Worm (Caenorhabditis elegans) whole organism, L3 larva: Measurements from ENCODE around the gene Y7A5A.2.

Source experiments
- R02D3.7 ChIP-seq: fragments of 150-350 bp; optimal IDR thresholded peaks from 2 replicates; lab custom pipeline; 2014; ENCODE audit warnings: missing biosample characterization, missing genetic modification characterization
- ZK546.5 ChIP-seq: sonication (generic microtip); optimal IDR thresholded peaks from 2 replicates; lab custom pipeline; 2017; ENCODE audit warnings: missing biosample characterization, missing genetic modification characterization
- aly-2 ChIP-seq: fragments of 150-350 bp; optimal IDR thresholded peaks from 2 replicates; lab custom pipeline; 2014; ENCODE audit warnings: missing biosample characterization, missing genetic modification characterization
- ama-1 ChIP-seq: fragments of 150-350 bp; optimal IDR thresholded peaks from 2 replicates; lab custom pipeline; 2018
- ceh-16 ChIP-seq: sonication (generic microtip); optimal IDR thresholded peaks from 2 replicates; lab custom pipeline; 2017; ENCODE audit warnings: missing biosample characterization, missing genetic modification characterization
- ceh-82 ChIP-seq: fragments of 150-350 bp; optimal IDR thresholded peaks from 2 replicates; lab custom pipeline; 2014; ENCODE audit warnings: missing biosample characterization, missing genetic modification characterization
- daf-12 ChIP-seq: fragments of 150-350 bp; optimal IDR thresholded peaks from 2 replicates; lab custom pipeline; 2014; ENCODE audit warnings: missing biosample characterization, missing genetic modification reagents, missing genetic modification characterization
- egl-27 ChIP-seq: sonication (generic microtip); optimal IDR thresholded peaks from 4 replicates; lab custom pipeline; 2017; ENCODE audit warnings: missing biosample characterization, missing genetic modification reagents, missing genetic modification characterization
- egl-5 ChIP-seq: fragments of 150-350 bp; optimal IDR thresholded peaks from 2 replicates; lab custom pipeline; 2017; ENCODE audit warnings: missing biosample characterization, missing genetic modification reagents, missing genetic modification characterization, inconsistent platforms
- elt-1 ChIP-seq: fragments of 150-350 bp; optimal IDR thresholded peaks from 2 replicates; lab custom pipeline; 2014; ENCODE audit warnings: missing biosample characterization, missing genetic modification characterization
- elt-2 ChIP-seq: sonication (generic microtip); optimal IDR thresholded peaks from 2 replicates; lab custom pipeline; 2016; ENCODE audit warnings: missing genetic modification reagents, mild to moderate bottlenecking, missing genetic modification characterization, missing compliant biosample characterization
- elt-3 ChIP-seq, 3 experiments: fragments of 150-350 bp in 1 of 3; sonication (generic microtip) in 2 of 3; optimal IDR thresholded peaks; 2 replicates in 2 of 3; 4 replicates in 1 of 3; lab custom pipeline; 2014 to 2017; ENCODE audit warnings: missing biosample characterization in 3 of 3, missing genetic modification characterization in 3 of 3
- eor-1 ChIP-seq, 2 experiments: fragments of 150-350 bp; optimal IDR thresholded peaks; 2 replicates each; lab custom pipeline; 2014 to 2018; ENCODE audit warnings: missing biosample characterization in 2 of 2, missing genetic modification characterization in 2 of 2
- fkh-10 ChIP-seq: sonication (generic microtip); optimal IDR thresholded peaks from 2 replicates; lab custom pipeline; 2017; ENCODE audit warnings: missing biosample characterization, missing genetic modification reagents, missing genetic modification characterization
- fkh-2 ChIP-seq: fragments of 150-350 bp; optimal IDR thresholded peaks from 2 replicates; lab custom pipeline; 2014; ENCODE audit warnings: missing biosample characterization, missing genetic modification reagents, missing genetic modification characterization
- fos-1 ChIP-seq: fragments of 150-350 bp; optimal IDR thresholded peaks from 2 replicates; lab custom pipeline; 2014; ENCODE audit warnings: missing biosample characterization, missing genetic modification characterization
- hmg-11 ChIP-seq: sonication (generic microtip); optimal IDR thresholded peaks from 2 replicates; lab custom pipeline; 2016; ENCODE audit warnings: missing genetic modification characterization, missing compliant biosample characterization
- lsy-12 ChIP-seq: sonication (generic microtip); optimal IDR thresholded peaks from 2 replicates; lab custom pipeline; 2016; ENCODE audit warnings: mild to moderate bottlenecking, missing genetic modification characterization, missing compliant biosample characterization
- mdl-1 ChIP-seq: fragments of 150-350 bp; optimal IDR thresholded peaks from 2 replicates; lab custom pipeline; 2014; ENCODE audit warnings: missing biosample characterization, missing genetic modification characterization
- mml-1 ChIP-seq: fragments of 150-350 bp; sonication (generic microtip); optimal IDR thresholded peaks from 3 replicates; lab custom pipeline; 2014; ENCODE audit warnings: missing biosample characterization, missing genetic modification characterization
- nfya-1 ChIP-seq: sonication (generic microtip); optimal IDR thresholded peaks from 2 replicates; lab custom pipeline; 2017; ENCODE audit warnings: missing genetic modification characterization, mild to moderate bottlenecking, missing compliant biosample characterization, antibody characterized with exemption, moderate library complexity; ENCODE audit not compliant: insufficient read depth
- nhr-23 ChIP-seq: fragments of 150-350 bp; optimal IDR thresholded peaks from 2 replicates; lab custom pipeline; 2014; ENCODE audit warnings: missing biosample characterization, missing genetic modification reagents, missing genetic modification characterization
- nhr-25 ChIP-seq: sonication (generic microtip); optimal IDR thresholded peaks from 2 replicates; lab custom pipeline; 2017; ENCODE audit warnings: missing biosample characterization, missing genetic modification characterization
- nhr-43 ChIP-seq: sonication (generic microtip); optimal IDR thresholded peaks from 2 replicates; lab custom pipeline; 2016; ENCODE audit warnings: mild to moderate bottlenecking, missing genetic modification characterization, missing compliant biosample characterization; ENCODE audit not compliant: poor library complexity, severe bottlenecking
- pha-4 ChIP-seq: fragments of 150-350 bp; optimal IDR thresholded peaks from 2 replicates; lab custom pipeline; 2014; ENCODE audit warnings: missing biosample characterization, missing genetic modification reagents, missing genetic modification characterization
- pqm-1 ChIP-seq: fragments of 150-350 bp; optimal IDR thresholded peaks from 2 replicates; lab custom pipeline; 2017; ENCODE audit warnings: missing biosample characterization, missing genetic modification characterization, inconsistent platforms
- skn-1 ChIP-seq: fragments of 150-350 bp; optimal IDR thresholded peaks from 2 replicates; lab custom pipeline; 2014; ENCODE audit warnings: missing biosample characterization, missing genetic modification characterization
- snpc-4 ChIP-seq: fragments of 150-350 bp; optimal IDR thresholded peaks from 2 replicates; lab custom pipeline; 2014; ENCODE audit warnings: missing biosample characterization, missing genetic modification characterization
- tbx-2 ChIP-seq: sonication (generic microtip); optimal IDR thresholded peaks from 2 replicates; lab custom pipeline; 2016; ENCODE audit warnings: mild to moderate bottlenecking, missing genetic modification characterization, missing compliant biosample characterization
- unc-39 ChIP-seq: sonication (generic microtip); optimal IDR thresholded peaks from 4 replicates; lab custom pipeline; 2017; ENCODE audit warnings: missing biosample characterization, missing genetic modification characterization
- unc-62 ChIP-seq: fragments of 150-350 bp; sonication (generic microtip); optimal IDR thresholded peaks from 4 replicates; lab custom pipeline; 2014; ENCODE audit warnings: missing biosample characterization, missing genetic modification reagents, missing genetic modification characterization
- ztf-4 ChIP-seq: fragments of 150-350 bp; optimal IDR thresholded peaks from 2 replicates; lab custom pipeline; 2014; ENCODE audit warnings: missing biosample characterization, missing genetic modification characterization

The Y7A5A.2 gene

ce11 chrX:15799595-15799994 lies 27.1 kb upstream of the Y7A5A.2 start, which contains the start of gene Y7A5A.6:
Gene Y7A5A.6, minus strand, starts transcription at chrX:15799695.
- TF ChIP-seq mml-1 (tag; lab: Kevin White, UChicago) (no peak), elt-3 (tag; optimal IDR thresholded peaks at IDR 0.05; lab: Kevin White, UChicago) (no peak), unc-39 (tag; lab: Kevin White, UChicago) (no peak), elt-2 (peak; percentile 50), daf-12 (tag; lab: Kevin White, UChicago) (no peak), snpc-4 (tag; lab: Kevin White, UChicago) (no peak)

DNA sequence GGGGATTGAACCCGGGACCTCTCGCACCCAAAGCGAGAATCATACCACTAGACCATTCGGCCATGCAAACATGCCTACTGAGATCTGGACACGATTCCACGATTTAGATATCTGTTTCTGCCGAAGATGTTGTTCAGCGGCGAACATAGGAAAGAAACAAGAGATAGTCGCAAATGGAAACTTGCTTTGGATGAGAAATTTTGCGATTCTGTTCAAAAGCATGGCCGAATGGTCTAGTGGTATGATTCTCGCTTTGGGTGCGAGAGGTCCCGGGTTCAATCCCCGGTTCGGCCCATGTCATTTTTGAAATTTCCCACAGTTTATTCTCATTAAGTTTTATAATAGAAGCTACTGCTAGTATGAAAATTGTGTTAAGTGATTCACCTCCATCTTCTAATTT lies 24.1 kb upstream of the Y7A5A.2 start:
- no peak for TF ChIP-seq aly-2 (tag; lab: Kevin White, UChicago)
- no peak for TF ChIP-seq unc-62
- no peak for TF ChIP-seq ceh-16 (tag; lab: Kevin White, UChicago)
- TF ChIP-seq lsy-12 (tag; lab: Kevin White, UChicago), result peak; percentile 6
- no peak for TF ChIP-seq egl-27 (tag; lab: Kevin White, UChicago)
- TF ChIP-seq snpc-4 (tag; lab: Kevin White, UChicago), result no peak
- TF ChIP-seq fos-1, result no peak
- TF ChIP-seq elt-2, result no peak
- TF ChIP-seq nhr-25 (tag; lab: Kevin White, UChicago), result peak; percentile 29
- peak; percentile 50 for TF ChIP-seq nhr-23 (tag; lab: Kevin White, UChicago)
- peak; percentile 68 for TF ChIP-seq nhr-43
- TF ChIP-seq ceh-82 (tag; lab: Kevin White, UChicago), result no peak
- no peak for TF ChIP-seq R02D3.7 (tag; lab: Kevin White, UChicago)

DNA sequence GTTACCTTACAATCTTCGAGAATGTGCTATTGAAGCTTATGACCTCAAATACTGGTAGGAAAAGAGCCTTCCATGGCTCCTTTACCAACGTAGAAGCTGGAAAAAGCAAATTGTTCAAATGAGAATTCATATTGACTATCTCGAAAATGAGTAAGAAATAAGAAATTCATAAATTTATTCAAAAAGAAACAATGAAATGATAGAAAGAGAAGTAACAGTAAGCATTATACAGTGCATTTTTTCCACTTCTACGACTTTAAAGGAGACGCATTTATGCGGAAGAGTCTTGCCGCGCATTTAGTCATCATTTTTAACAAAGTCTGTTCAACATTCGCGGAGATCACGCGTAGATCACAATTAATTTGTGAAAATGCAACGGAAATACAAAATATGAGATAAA lies 22.4 kb upstream of the Y7A5A.2 start, which contains the start of gene Y7A5A.10:
TSS of gene Y7A5A.10 (minus strand) at position 101 of the 400 bp plus-strand sequence.
- TF ChIP-seq egl-5 (tag; lab: Kevin White, UChicago) (no peak), nfya-1 (tag; lab: Kevin White, UChicago) (no peak), mdl-1 (no peak), ZK546.5 (tag; lab: Kevin White, UChicago) (no peak), elt-2 (no peak), tbx-2 (tag; lab: Kevin White, UChicago) (no peak), pha-4 (tag; lab: Kevin White, UChicago) (no peak), daf-12 (tag; lab: Kevin White, UChicago) (no peak), nhr-23 (tag; lab: Kevin White, UChicago) (no peak), fkh-2 (no peak)

ce11 chrX:15786726-15787125 lies 14.2 kb upstream of the Y7A5A.2 start, which contains the start of gene Y7A5A.5:
Gene Y7A5A.5, minus strand, starts transcription at chrX:15786826.
- TF ChIP-seq elt-3 (tag; optimal IDR thresholded peaks at IDR 0.05; lab: Kevin White, UChicago) (no peak), nhr-25 (tag; lab: Kevin White, UChicago) (no peak), pqm-1 (tag; lab: Kevin White, UChicago) (no peak), eor-1 (tag; optimal IDR thresholded peaks at IDR 0.05; lab: Kevin White, UChicago) (no peak), nhr-43 (no peak), elt-1 (tag; lab: Kevin White, UChicago) (no peak)

- TF ChIP-seq hmg-11 (tag; lab: Kevin White, UChicago), result no peak
- no peak for TF ChIP-seq fkh-10
- no peak for TF ChIP-seq eor-1 (tag; optimal IDR thresholded peaks at IDR 0.05; lab: Kevin White, UChicago)
- no peak for TF ChIP-seq R02D3.7 (tag; lab: Kevin White, UChicago)
- no peak for TF ChIP-seq egl-27 (tag; lab: Kevin White, UChicago)
- no peak for TF ChIP-seq ztf-4 (tag; lab: Kevin White, UChicago)
- TF ChIP-seq skn-1, result no peak
- TF ChIP-seq ama-1 (lab: Kevin White, UChicago), result no peak
- TF ChIP-seq ZK546.5 (tag; lab: Kevin White, UChicago), result no peak
- TF ChIP-seq elt-1 (tag; lab: Kevin White, UChicago), result no peak
- TF ChIP-seq nhr-25 (tag; lab: Kevin White, UChicago), result no peak
- TF ChIP-seq ceh-82 (tag; lab: Kevin White, UChicago), result no peak
- TF ChIP-seq elt-3 (tag; optimal IDR thresholded peaks at IDR 0.05; lab: Kevin White, UChicago), result no peak
- TF ChIP-seq, all 47 proteins: peak for 0
These were observed 12.0 kb upstream of the Y7A5A.2 start, which contains the start of gene Y7A5A.3 for ce11 chrX:15784570-15784969. Gene Y7A5A.3, minus strand, starts transcription at chrX:15784670.
